Worm (Caenorhabditis elegans) whole organism, late embryonic: ENCODE data around the gene F56D2.2.

Source experiments
- C38D4.7 ChIP-seq: fragments of 200-800 bp; sonication (Bioruptor generic); optimal IDR thresholded peaks from 2 replicates; lab custom pipeline; 2018; ENCODE audit warnings: mild to moderate bottlenecking, missing genetic modification characterization, moderate library complexity, missing compliant biosample characterization
- F13H6.1 ChIP-seq: sonication (generic microtip); optimal IDR thresholded peaks from 2 replicates; lab custom pipeline; 2016; ENCODE audit warnings: missing genetic modification characterization, missing compliant biosample characterization
- ama-1 ChIP-seq: fragments of 150-350 bp; optimal IDR thresholded peaks from 2 replicates; lab custom pipeline; 2014
- hlh-13 ChIP-seq: fragments of 200-800 bp; sonication (Bioruptor generic); optimal IDR thresholded peaks from 2 replicates; lab custom pipeline; 2018; ENCODE audit warnings: mild to moderate bottlenecking, missing genetic modification characterization, missing compliant biosample characterization
- lin-11 ChIP-seq: fragments of 200-800 bp; sonication (Bioruptor generic); optimal IDR thresholded peaks from 2 replicates; lab custom pipeline; 2018; ENCODE audit warnings: mild to moderate bottlenecking, missing genetic modification characterization, missing compliant biosample characterization
- madf-2 ChIP-seq: sonication (generic microtip); optimal IDR thresholded peaks from 2 replicates; lab custom pipeline; 2017; ENCODE audit warnings: missing genetic modification characterization, missing compliant biosample characterization
- odd-2 ChIP-seq: sonication (generic microtip); optimal IDR thresholded peaks from 2 replicates; lab custom pipeline; 2017; ENCODE audit warnings: antibody characterized with exemption, mild to moderate bottlenecking, missing genetic modification characterization, missing compliant biosample characterization
- pha-4 ChIP-seq: fragments of 150-350 bp; optimal IDR thresholded peaks from 2 replicates; lab custom pipeline; 2018; ENCODE audit warnings: missing biosample characterization, missing genetic modification reagents, missing genetic modification characterization
- sox-4 ChIP-seq: sonication (generic microtip); optimal IDR thresholded peaks from 2 replicates; lab custom pipeline; 2017; ENCODE audit warnings: mild to moderate bottlenecking, missing genetic modification characterization, inconsistent platforms, missing compliant biosample characterization
- syd-9 ChIP-seq: sonication (generic microtip); optimal IDR thresholded peaks from 2 replicates; lab custom pipeline; 2016; ENCODE audit warnings: mild to moderate bottlenecking, missing genetic modification characterization, moderate library complexity, missing compliant biosample characterization
- unc-55 ChIP-seq: sonication (generic microtip); optimal IDR thresholded peaks from 2 replicates; lab custom pipeline; 2017; ENCODE audit warnings: missing biosample characterization, missing genetic modification reagents, missing genetic modification characterization
- ztf-16 ChIP-seq: sonication (generic microtip); optimal IDR thresholded peaks from 2 replicates; lab custom pipeline; 2017; ENCODE audit warnings: missing genetic modification characterization, missing compliant biosample characterization

DNA sequence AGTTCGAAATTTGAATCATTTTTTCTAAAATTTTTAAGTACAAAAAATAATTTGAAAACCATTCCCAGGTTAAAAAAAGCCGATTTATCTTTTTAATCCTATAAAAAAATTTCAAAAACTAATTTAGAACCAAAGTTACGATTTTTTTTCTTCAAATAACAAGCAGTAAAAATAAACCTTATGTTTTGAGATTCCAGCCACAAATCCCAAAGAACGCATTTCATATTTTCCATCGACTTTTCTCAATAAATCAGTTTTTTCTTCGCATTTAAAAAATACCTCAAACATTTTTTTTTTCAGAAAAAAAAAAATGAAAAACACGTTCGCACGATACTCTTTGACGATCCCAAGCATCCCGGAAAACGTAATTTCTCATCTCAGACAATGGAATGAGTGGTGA, 48.1 kb downstream of the F56D2.2 start, which contains the start of gene ckk-1:
- no peak for TF ChIP-seq lin-11 (tag; lab: Kevin White, UChicago)
- TF ChIP-seq sox-4 (tag; lab: Kevin White, UChicago), result no peak
- TF ChIP-seq F13H6.1 (tag; lab: Kevin White, UChicago), result no peak
- no peak for TF ChIP-seq hlh-13
- no peak for TF ChIP-seq pha-4 (tag; lab: Kevin White, UChicago)
- no peak for TF ChIP-seq odd-2 (tag; lab: Kevin White, UChicago)
- no peak for TF ChIP-seq ama-1
- TF ChIP-seq ztf-16 (tag; lab: Kevin White, UChicago), result no peak
- no peak for TF ChIP-seq madf-2
- TF ChIP-seq syd-9 (tag; lab: Kevin White, UChicago), result no peak
- TF ChIP-seq unc-55 (GFP tag; lab: Kevin White, UChicago), result no peak
- TF ChIP-seq C38D4.7 (GFP tag; lab: Kevin White, UChicago), result no peak
